Fruit fly (Drosophila melanogaster) whole organism, embryonic: Measurements from ENCODE around the gene Phb1.

Experiments
- Ada2b ChIP-seq: fragments of 200-800 bp; sonication (Bioruptor generic); IDR thresholded peaks from 2 replicates; pipeline ENCODE4 v1.3.6; 2022; ENCODE audit warnings: missing biosample characterization, missing genetic modification characterization
- Blimp-1 ChIP-seq: fragments of 200-800 bp; sonication (Bioruptor generic); optimal IDR thresholded peaks from 3 replicates; lab custom pipeline; 2018; ENCODE audit warnings: missing biosample characterization, missing genetic modification characterization, mild to moderate bottlenecking, moderate library complexity, missing genetic modification reagents
- CG12299 ChIP-seq: fragments of 200-800 bp; sonication (Bioruptor generic); optimal IDR thresholded peaks from 2 replicates; lab custom pipeline; 2018; ENCODE audit warnings: missing biosample characterization, mild to moderate bottlenecking, missing genetic modification characterization
- CG13424 ChIP-seq: fragments of 200-800 bp; sonication (Bioruptor generic); optimal IDR thresholded peaks from 2 replicates; lab custom pipeline; 2019; ENCODE audit warnings: missing biosample characterization, mild to moderate bottlenecking, missing genetic modification characterization, moderate library complexity
- CG3163 ChIP-seq: fragments of 200-800 bp; sonication (Bioruptor generic); optimal IDR thresholded peaks from 3 replicates; lab custom pipeline; 2016; ENCODE audit warnings: missing biosample characterization, missing genetic modification characterization
- CG34376 ChIP-seq: fragments of 200-800 bp; sonication (Bioruptor generic); optimal IDR thresholded peaks from 2 replicates; lab custom pipeline; 2018; ENCODE audit warnings: missing biosample characterization, mild to moderate bottlenecking, missing genetic modification characterization
- CG6854 ChIP-seq: fragments of 200-800 bp; sonication (Bioruptor generic); optimal IDR thresholded peaks from 3 replicates; lab custom pipeline; 2017; ENCODE audit warnings: missing biosample characterization, mild to moderate bottlenecking, missing genetic modification characterization
- CG8924 ChIP-seq: fragments of 200-800 bp; optimal IDR thresholded peaks from 3 replicates; lab custom pipeline; 2019; ENCODE audit warnings: missing biosample characterization, mild to moderate bottlenecking, missing genetic modification characterization, moderate library complexity
- Lim3 ChIP-seq: fragments of 200-800 bp; sonication (Bioruptor generic); IDR thresholded peaks from 2 replicates; pipeline ENCODE4 v1.3.6; 2022; ENCODE audit warnings: missing biosample characterization, missing genetic modification characterization
- MBD-R2 ChIP-seq: fragments of 200-800 bp; sonication (Bioruptor generic); IDR thresholded peaks from 2 replicates; pipeline ENCODE4 v1.3.6; 2022; ENCODE audit warnings: missing biosample characterization, missing genetic modification characterization
- Neu2 ChIP-seq: fragments of 200-800 bp; sonication (Bioruptor generic); optimal IDR thresholded peaks from 3 replicates; lab custom pipeline; 2016; ENCODE audit warnings: missing biosample characterization, missing genetic modification characterization, borderline replicate concordance
- PHDP ChIP-seq: fragments of 200-800 bp; sonication (Bioruptor generic); optimal IDR thresholded peaks from 3 replicates; lab custom pipeline; 2018; ENCODE audit warnings: missing biosample characterization, mild to moderate bottlenecking, missing genetic modification characterization, moderate library complexity
- Sry-β ChIP-seq: fragments of 200-800 bp; sonication (Bioruptor generic); optimal IDR thresholded peaks from 2 replicates; lab custom pipeline; 2018; ENCODE audit warnings: missing biosample characterization, mild to moderate bottlenecking, missing genetic modification characterization, moderate library complexity
- Stat92E ChIP-seq, 3 experiments: fragments of >200 bp in 2 of 3; fragments of 200-800 bp in 1 of 3; sonication (Bioruptor generic) in 1 of 3; optimal IDR thresholded peaks; 2 replicates each; lab custom pipeline; 2017 to 2019; ENCODE audit warnings: missing biosample characterization in 3 of 3, missing genetic modification characterization in 3 of 3, mild to moderate bottlenecking in 1 of 3, moderate library complexity in 1 of 3
- Trl ChIP-seq, 3 experiments: fragments of >200 bp in 2 of 3; fragments of 200-800 bp in 1 of 3; sonication (Bioruptor generic) in 1 of 3; optimal IDR thresholded peaks; 2 replicates in 1 of 3; 3 replicates in 2 of 3; lab custom pipeline; 2016 to 2017; ENCODE audit warnings: missing biosample characterization in 1 of 3, missing genetic modification characterization in 1 of 3
- ewg ChIP-seq: fragments of 200-800 bp; sonication (Bioruptor generic); optimal IDR thresholded peaks from 3 replicates; lab custom pipeline; 2017; ENCODE audit warnings: mild to moderate bottlenecking, missing biosample characterization, missing genetic modification reagents, missing genetic modification characterization
- exex ChIP-seq: fragments of 200-800 bp; sonication (Bioruptor generic); optimal IDR thresholded peaks from 4 replicates; lab custom pipeline; 2018; ENCODE audit warnings: missing biosample characterization, mild to moderate bottlenecking, missing genetic modification characterization, moderate library complexity
- grn ChIP-seq: fragments of 200-800 bp; sonication (Bioruptor generic); optimal IDR thresholded peaks from 3 replicates; lab custom pipeline; 2017; ENCODE audit warnings: missing biosample characterization, missing genetic modification characterization
- gt ChIP-seq: fragments of 200-800 bp; sonication (Bioruptor generic); IDR thresholded peaks from 2 replicates; pipeline ENCODE4 v1.3.6; 2022; ENCODE audit warnings: missing biosample characterization, missing genetic modification characterization
- hth ChIP-seq: fragments of >200 bp; optimal IDR thresholded peaks from 2 replicates; lab custom pipeline; 2017; ENCODE audit warnings: inconsistent platforms
- ken ChIP-seq: fragments of 200-800 bp; sonication (Bioruptor generic); IDR thresholded peaks from 3 replicates; pipeline ENCODE4 v1.3.6; 2022; ENCODE audit warnings: missing biosample characterization, missing genetic modification characterization
- lbe ChIP-seq: fragments of 200-800 bp; sonication (Bioruptor generic); optimal IDR thresholded peaks from 2 replicates; lab custom pipeline; 2016; ENCODE audit warnings: missing biosample characterization, mild to moderate bottlenecking, missing genetic modification characterization
- lmd ChIP-seq: fragments of 200-800 bp; sonication (Bioruptor generic); IDR thresholded peaks from 2 replicates; pipeline ENCODE4 v1.3.6; 2022; ENCODE audit warnings: missing biosample characterization, missing genetic modification characterization
- mam ChIP-seq: fragments of 200-800 bp; sonication (Bioruptor generic); optimal IDR thresholded peaks from 3 replicates; lab custom pipeline; 2016; ENCODE audit warnings: missing biosample characterization, missing genetic modification characterization
- nmo ChIP-seq: fragments of 200-800 bp; sonication (Bioruptor generic); optimal IDR thresholded peaks from 2 replicates; lab custom pipeline; 2018; ENCODE audit warnings: missing biosample characterization, mild to moderate bottlenecking, missing genetic modification characterization, moderate library complexity
- onecut ChIP-seq: fragments of 200-800 bp; sonication (Bioruptor generic); IDR thresholded peaks from 2 replicates; pipeline ENCODE4 v1.3.6; 2022; ENCODE audit warnings: missing biosample characterization, missing genetic modification characterization
- pita ChIP-seq: fragments of 200-800 bp; sonication (Bioruptor generic); optimal IDR thresholded peaks from 2 replicates; lab custom pipeline; 2017; ENCODE audit warnings: missing biosample characterization, mild to moderate bottlenecking, missing genetic modification characterization
- row ChIP-seq: fragments of 200-800 bp; sonication (Bioruptor generic); IDR thresholded peaks from 3 replicates; pipeline ENCODE4 v1.3.6; 2022; ENCODE audit warnings: missing biosample characterization, missing genetic modification characterization
- run ChIP-seq: fragments of 200-800 bp; sonication (Bioruptor generic); optimal IDR thresholded peaks from 3 replicates; lab custom pipeline; 2018; ENCODE audit warnings: missing biosample characterization, mild to moderate bottlenecking, missing genetic modification characterization
- sd ChIP-seq: fragments of 200-800 bp; sonication (Bioruptor generic); optimal IDR thresholded peaks from 3 replicates; lab custom pipeline; 2018; ENCODE audit warnings: missing biosample characterization, mild to moderate bottlenecking, missing genetic modification characterization, moderate library complexity
- sisA ChIP-seq: fragments of 200-800 bp; sonication (Bioruptor generic); IDR thresholded peaks from 2 replicates; pipeline ENCODE4 v1.3.6; 2022; ENCODE audit warnings: missing biosample characterization, missing genetic modification characterization
- sob ChIP-seq: fragments of 200-800 bp; sonication (Bioruptor generic); IDR thresholded peaks from 2 replicates; pipeline ENCODE4 v1.3.6; 2022; ENCODE audit warnings: missing biosample characterization, missing genetic modification characterization

Phb1 gene

DNA sequence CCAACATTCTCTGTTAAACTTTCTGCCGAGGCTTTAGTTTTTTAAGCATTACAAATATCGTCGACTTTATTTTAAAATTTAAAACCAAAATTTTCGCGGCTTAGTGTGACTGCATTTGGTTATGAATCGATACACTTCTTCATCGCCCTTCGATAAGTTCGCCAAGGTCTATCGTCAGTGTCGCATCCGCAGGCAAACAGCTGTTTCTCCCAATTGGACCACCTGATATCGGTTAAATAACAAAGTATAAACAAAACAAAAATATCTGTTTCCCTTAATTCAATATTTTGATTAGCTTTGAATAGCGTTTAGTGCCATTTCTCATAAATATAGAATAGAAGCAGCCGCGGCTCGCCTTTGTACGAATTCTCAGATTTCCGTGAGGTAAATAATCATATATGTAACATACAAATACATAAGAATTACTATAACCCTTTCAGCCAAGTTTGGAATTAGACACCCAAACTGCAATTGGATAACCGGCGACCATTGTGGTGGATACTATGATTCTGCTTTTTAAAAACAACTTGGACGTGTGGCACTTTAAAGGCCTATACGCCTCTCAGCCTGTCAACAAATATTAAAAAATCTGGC lies 9.4 kb downstream of the Phb1 start, which contains the start of gene CG10561 (continued):
- TF ChIP-seq MBD-R2 (GFP tag; lab: Robert Waterston, UW) (peak; percentile 77), nmo (peak; percentile 12), sob (GFP tag; lab: Robert Waterston, UW) (peak; percentile 39; the same call in 1 of the 2 replicates), PHDP (tag; lab: Kevin White, UChicago) (no peak), hth (lab: Kevin White, UChicago) (no peak), gt (GFP tag; lab: Robert Waterston, UW) (no peak), Neu2 (GFP tag; lab: Kevin White, UChicago) (peak; percentile 17), lmd (GFP tag; lab: Robert Waterston, UW) (no peak), lbe (peak; percentile 34), pita (no peak), Stat92E (GFP tag; optimal IDR thresholded peaks at IDR 0.05; lab: Kevin White, UChicago) (no peak), onecut (GFP tag; lab: Robert Waterston, UW) (peak; percentile 14; the same call in 1 of the 2 replicates)

dm6 chr2L:19112200-19112599 lies 11.5 kb downstream of the Phb1 start:
- TF ChIP-seq mam: no peak
- 0 out of 2 replicates have a peak, but pooled peaks have one; percentile 3 for TF ChIP-seq Lim3 (GFP tag; lab: Robert Waterston, UW)
- peak; percentile 88 for TF ChIP-seq Blimp-1 (GFP tag; lab: Kevin White, UChicago)

dm6 chr2L:19111729-19112128 lies 11.9 kb downstream of the Phb1 start:
- TF ChIP-seq ewg (GFP tag; lab: Kevin White, UChicago): no peak
- peak; percentile 75 for TF ChIP-seq Sry-β
- TF ChIP-seq row (GFP tag; lab: Robert Waterston, UW): peak; percentile 11; the same call in 1 of the 3 replicates
- 0 out of 3 replicates have a peak, but pooled peaks have one; percentile 13 for TF ChIP-seq ken (GFP tag; lab: Robert Waterston, UW)
- TF ChIP-seq, all 482 proteins: peak for 3

- TF ChIP-seq CG8924 (tag; lab: Kevin White, UChicago) (no peak), CG12299 (tag; lab: Kevin White, UChicago) (no peak), run (tag; lab: Kevin White, UChicago) (no peak), CG6854 (GFP tag; lab: Kevin White, UChicago) (no peak), sd (tag; lab: Kevin White, UChicago) (peak; percentile 29), CG13424 (tag; lab: Kevin White, UChicago) (no peak), Ada2b (GFP tag; lab: Robert Waterston, UW) (no peak), grn (GFP tag; lab: Kevin White, UChicago) (peak; percentile 42), CG34376 (peak; percentile 31), Trl (optimal IDR thresholded peaks at IDR 0.05; lab: Kevin White, UChicago) (peak in 1 of 2 experiments; percentile 18), Trl (GFP tag; optimal IDR thresholded peaks at IDR 0.05; lab: Kevin White, UChicago) (no peak), CG3163 (peak; percentile 46), sisA (GFP tag; lab: Robert Waterston, UW) (no peak), exex (tag; lab: Kevin White, UChicago) (peak; percentile 97)
Measured at dm6 chr2L:19111137-19111536, 12.5 kb downstream of the Phb1 start.
